Worm (Caenorhabditis elegans): ENCODE data around the gene srg-37.
A peak's percentile ranks its signal among the peaks of the same experiment; 100 is the strongest.

srg-37 gene

DNA sequence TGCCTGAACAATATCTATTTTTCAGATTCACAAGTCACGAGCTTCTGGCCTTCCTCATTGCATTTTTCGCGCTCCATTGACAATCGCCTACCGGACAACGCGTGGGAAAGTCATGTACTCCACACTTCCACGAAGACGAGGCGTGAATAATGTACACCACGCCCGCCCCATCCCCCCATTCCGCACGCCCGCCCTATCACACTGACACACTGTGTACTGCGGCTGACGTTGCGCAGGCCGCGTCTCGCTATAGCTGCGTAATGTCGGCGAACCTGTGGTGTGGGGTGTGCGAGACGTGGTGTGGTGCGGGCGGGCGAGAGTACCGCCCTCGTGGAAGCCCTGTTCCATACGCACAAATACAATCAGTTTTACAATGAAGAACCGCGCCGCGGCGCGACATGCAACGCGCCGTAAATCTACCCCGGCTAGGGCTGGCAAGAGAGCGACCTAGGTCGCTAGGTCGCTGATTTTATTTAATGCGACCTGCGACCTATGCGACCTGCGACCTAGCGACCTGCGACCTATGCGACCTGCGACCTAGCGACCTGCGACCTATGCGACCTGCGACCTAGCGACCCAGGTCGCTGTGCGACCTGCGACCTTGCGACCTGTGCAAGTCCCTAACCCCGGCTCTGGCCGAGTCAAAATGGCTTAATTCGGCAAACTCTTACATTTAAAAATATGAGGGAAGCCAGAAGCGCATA lies 1.4 kb upstream of the srg-37 start:
- no peak for TF ChIP-seq ama-1 (optimal IDR thresholded peaks at IDR 0.05)
- no peak for TF ChIP-seq daf-12 (tag; optimal IDR thresholded peaks at IDR 0.05)
- TF ChIP-seq ceh-9 (tag; optimal IDR thresholded peaks at IDR 0.05) = no peak
- TF ChIP-seq lsy-12 (tag; optimal IDR thresholded peaks at IDR 0.05) = no peak

DNA sequence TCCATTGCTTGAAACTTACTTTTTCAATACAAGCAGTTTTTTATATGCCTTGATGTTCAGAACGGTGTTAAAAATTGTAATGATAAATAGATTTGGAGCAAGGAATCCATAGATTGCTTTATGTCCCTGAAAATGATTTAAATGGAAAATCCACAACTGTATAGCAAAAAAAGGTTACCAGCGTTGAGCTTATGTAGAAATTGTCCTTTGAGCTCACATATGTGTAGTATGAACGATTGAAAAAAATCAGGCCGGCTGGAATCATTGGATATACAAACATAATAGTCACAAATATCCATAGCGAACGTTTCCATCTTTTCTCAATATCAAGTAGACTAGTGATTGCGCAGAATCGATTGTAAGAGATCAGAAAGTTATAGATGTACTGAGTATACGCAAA lies 466 bp downstream of the srg-37 start, which contains the start of gene srg-36:
Gene srg-36, minus strand, starts transcription at position 101 of the 400 bp plus-strand sequence.
- TF ChIP-seq nfya-1 (tag; optimal IDR thresholded peaks at IDR 0.05; ENCODE audit: insufficient read depth) = no peak
- TF ChIP-seq hmg-11 (tag; optimal IDR thresholded peaks at IDR 0.05) = no peak
- TF ChIP-seq eor-1 (tag; optimal IDR thresholded peaks at IDR 0.05) = no peak
- TF ChIP-seq nhr-67 (tag; optimal IDR thresholded peaks at IDR 0.05) = no peak
- no peak for TF ChIP-seq egl-27 (tag; optimal IDR thresholded peaks at IDR 0.05)
- TF ChIP-seq fkh-10 (GFP tag; optimal IDR thresholded peaks at IDR 0.05) = no peak
- no peak for TF ChIP-seq ama-1 (optimal IDR thresholded peaks at IDR 0.05)
- TF ChIP-seq ztf-11 (tag; optimal IDR thresholded peaks at IDR 0.05) = no peak
- TF ChIP-seq R02D3.7 (tag; optimal IDR thresholded peaks at IDR 0.05) = no peak
- TF ChIP-seq nhr-77 (tag; optimal IDR thresholded peaks at IDR 0.05) = no peak
- no peak for TF ChIP-seq mml-1 (tag; optimal IDR thresholded peaks at IDR 0.05)
- TF ChIP-seq nhr-76 (tag; optimal IDR thresholded peaks at IDR 0.05) = no peak
- TF ChIP-seq ceh-16 (tag; optimal IDR thresholded peaks at IDR 0.05) = no peak
- no peak for TF ChIP-seq nhr-12 (tag; optimal IDR thresholded peaks at IDR 0.05)
- TF ChIP-seq ceh-82 (tag; optimal IDR thresholded peaks at IDR 0.05) = no peak

- TF ChIP-seq ceh-82 (tag; optimal IDR thresholded peaks at IDR 0.05) = no peak
- TF ChIP-seq nhr-237 (tag; optimal IDR thresholded peaks at IDR 0.05) = no peak
Measured at ce11 chrX:14231987-14232386, 2.8 kb downstream of the srg-37 start.

ce11 chrX:14228764-14229163 lies 6.1 kb downstream of the srg-37 start:
- peak; percentile 58 for TF ChIP-seq hmg-11 (tag; optimal IDR thresholded peaks at IDR 0.05)
- TF ChIP-seq zag-1 (tag; optimal IDR thresholded peaks at IDR 0.05) = no peak
- TF ChIP-seq nhr-67 (tag; optimal IDR thresholded peaks at IDR 0.05) = no peak
- TF ChIP-seq nhr-12 (tag; optimal IDR thresholded peaks at IDR 0.05) = no peak
- TF ChIP-seq ztf-4 (tag; optimal IDR thresholded peaks at IDR 0.05) = no peak
- TF ChIP-seq ama-1 (optimal IDR thresholded peaks at IDR 0.05) = no peak
- no peak for TF ChIP-seq ceh-28 (tag; optimal IDR thresholded peaks at IDR 0.05)
- TF ChIP-seq elt-2 (tag; optimal IDR thresholded peaks at IDR 0.05) = peak; percentile 18
- no peak for TF ChIP-seq R02D3.7 (tag; optimal IDR thresholded peaks at IDR 0.05)
- no peak for TF ChIP-seq fos-1 (tag; optimal IDR thresholded peaks at IDR 0.05)
- TF ChIP-seq lin-39 (tag; optimal IDR thresholded peaks at IDR 0.05) = no peak
- TF ChIP-seq lsy-12 (tag; optimal IDR thresholded peaks at IDR 0.05) = no peak
- TF ChIP-seq nhr-43 (tag; optimal IDR thresholded peaks at IDR 0.05; ENCODE audit: poor library complexity, severe bottlenecking) = peak; percentile 58
- TF ChIP-seq ZK546.5 (tag; optimal IDR thresholded peaks at IDR 0.05) = no peak

DNA sequence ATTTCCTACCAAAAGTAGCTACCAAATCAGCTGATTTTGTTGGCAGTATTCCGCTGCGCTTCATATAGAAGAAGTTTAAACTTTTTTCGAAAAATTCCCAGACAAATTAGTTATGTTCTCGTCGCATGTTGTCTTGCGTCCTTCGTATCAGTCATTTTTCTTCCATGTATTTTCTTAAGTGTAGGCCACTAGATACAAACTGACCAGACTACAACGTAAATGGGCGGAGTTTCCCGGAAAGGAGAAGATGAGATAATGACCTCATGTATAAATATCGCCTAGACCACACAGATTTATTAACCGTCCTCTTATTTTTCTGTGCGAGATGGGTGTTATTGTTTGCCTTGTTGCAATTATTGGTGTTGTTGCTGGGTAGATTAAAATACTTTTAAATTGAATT lies 9.6 kb downstream of the srg-37 start, which contains the start of gene cyp-13B2:
Gene cyp-13B2, plus strand, starts transcription at position 301 of the 400 bp plus-strand sequence.
- TF ChIP-seq ceh-16 (tag; optimal IDR thresholded peaks at IDR 0.05) = no peak
- TF ChIP-seq ZK546.5 (tag; optimal IDR thresholded peaks at IDR 0.05) = no peak
- TF ChIP-seq hmg-11 (tag; optimal IDR thresholded peaks at IDR 0.05) = no peak
- TF ChIP-seq nhr-76 (tag; optimal IDR thresholded peaks at IDR 0.05) = no peak
- TF ChIP-seq ztf-11 (tag; optimal IDR thresholded peaks at IDR 0.05) = no peak
- TF ChIP-seq tbx-2 (tag; optimal IDR thresholded peaks at IDR 0.05) = no peak
- no peak for TF ChIP-seq zag-1 (tag; optimal IDR thresholded peaks at IDR 0.05)
- TF ChIP-seq ceh-28 (tag; optimal IDR thresholded peaks at IDR 0.05) = no peak
- no peak for TF ChIP-seq jun-1 (tag; optimal IDR thresholded peaks at IDR 0.05)
- TF ChIP-seq mdl-1 (tag; optimal IDR thresholded peaks at IDR 0.05) = no peak
- TF ChIP-seq elt-2 (tag; optimal IDR thresholded peaks at IDR 0.05) = no peak
- TF ChIP-seq nhr-28 (tag; optimal IDR thresholded peaks at IDR 0.05) = no peak
- no peak for TF ChIP-seq fos-1 (tag; optimal IDR thresholded peaks at IDR 0.05)
- TF ChIP-seq snpc-4 (tag; optimal IDR thresholded peaks at IDR 0.05) = no peak
- TF ChIP-seq fkh-10 (GFP tag; optimal IDR thresholded peaks at IDR 0.05) = no peak
- TF ChIP-seq lin-15B (tag; optimal IDR thresholded peaks at IDR 0.05) = no peak

Data from whole organism, L3 larva.